Worm (Caenorhabditis elegans): Measurements from ENCODE around the gene Y48E1B.17.

Y48E1B.17 gene

ce11 chrII:13505977-13506568 is 34.8 kb downstream of the Y48E1B.17 start:
- TF ChIP-seq elt-2 (tag; optimal IDR thresholded peaks at IDR 0.05) (peak; percentile 64), nhr-77 (tag; optimal IDR thresholded peaks at IDR 0.05) (no peak), skn-1 (tag; optimal IDR thresholded peaks at IDR 0.05) (peak; percentile 18), hmg-11 (tag; optimal IDR thresholded peaks at IDR 0.05) (no peak), pqm-1 (tag; optimal IDR thresholded peaks at IDR 0.05) (peak; percentile 58), snpc-4 (tag; optimal IDR thresholded peaks at IDR 0.05) (no peak), nfya-1 (tag; optimal IDR thresholded peaks at IDR 0.05; ENCODE audit: insufficient read depth) (peak; percentile 76), ceh-9 (tag; optimal IDR thresholded peaks at IDR 0.05) (no peak), nhr-23 (tag; optimal IDR thresholded peaks at IDR 0.05) (no peak)

ce11 chrII:13505386-13505785 is 35.5 kb downstream of the Y48E1B.17 start:
- TF ChIP-seq eor-1 (tag; optimal IDR thresholded peaks at IDR 0.05): no peak
- TF ChIP-seq unc-62 (GFP tag; optimal IDR thresholded peaks at IDR 0.05): no peak
- TF ChIP-seq lsy-12 (tag; optimal IDR thresholded peaks at IDR 0.05): no peak

- TF ChIP-seq skn-1 (tag; optimal IDR thresholded peaks at IDR 0.05): no peak
- no peak for TF ChIP-seq sea-2 (GFP tag; optimal IDR thresholded peaks at IDR 0.05)
- no peak for TF ChIP-seq ztf-4 (tag; optimal IDR thresholded peaks at IDR 0.05)
- TF ChIP-seq nhr-12 (tag; optimal IDR thresholded peaks at IDR 0.05): no peak
- no peak for TF ChIP-seq lin-39 (tag; optimal IDR thresholded peaks at IDR 0.05)
- no peak for TF ChIP-seq egl-27 (tag; optimal IDR thresholded peaks at IDR 0.05)
- TF ChIP-seq ama-1 (optimal IDR thresholded peaks at IDR 0.05): no peak
- TF ChIP-seq eor-1 (tag; optimal IDR thresholded peaks at IDR 0.05): no peak
- no peak for TF ChIP-seq aly-2 (tag; optimal IDR thresholded peaks at IDR 0.05)
- TF ChIP-seq ceh-9 (tag; optimal IDR thresholded peaks at IDR 0.05): no peak
- no peak for TF ChIP-seq elt-1 (tag; optimal IDR thresholded peaks at IDR 0.05)
- TF ChIP-seq nhr-23 (tag; optimal IDR thresholded peaks at IDR 0.05): no peak
Measured at ce11 chrII:13503653-13504052, 37.2 kb downstream of the Y48E1B.17 start, which contains the start of gene F54F11.1. Gene F54F11.1 (plus strand): TSS chrII:13503953.

DNA sequence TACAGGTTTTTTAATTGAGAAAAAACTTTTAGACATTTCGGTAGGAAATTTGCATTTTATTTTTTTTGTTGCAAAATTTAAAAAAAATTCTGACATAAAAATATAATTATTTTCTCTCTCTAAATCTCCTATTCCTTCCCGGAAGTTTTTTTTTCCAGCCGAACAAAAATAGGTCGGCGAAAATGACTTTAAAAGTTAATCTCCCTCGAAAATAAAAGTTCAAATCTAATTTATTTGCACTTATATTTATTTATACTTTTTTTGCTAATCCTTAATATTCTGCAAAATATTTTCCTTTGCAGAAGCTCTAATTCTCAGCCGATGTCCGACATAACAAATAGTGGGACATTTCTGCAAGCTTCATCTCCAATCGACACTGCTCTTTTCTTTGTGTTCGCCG is 39.3 kb downstream of the Y48E1B.17 start, which contains the start of gene F45H10.5:
Gene F45H10.5 (plus strand): TSS at position 301 of the 400 bp plus-strand sequence.
- TF ChIP-seq nhr-25 (tag; optimal IDR thresholded peaks at IDR 0.05): no peak
- no peak for TF ChIP-seq nhr-23 (tag; optimal IDR thresholded peaks at IDR 0.05)
- no peak for TF ChIP-seq ceh-82 (tag; optimal IDR thresholded peaks at IDR 0.05)
- no peak for TF ChIP-seq ceh-16 (tag; optimal IDR thresholded peaks at IDR 0.05)
- no peak for TF ChIP-seq pqm-1 (tag; optimal IDR thresholded peaks at IDR 0.05)
- no peak for TF ChIP-seq ztf-4 (tag; optimal IDR thresholded peaks at IDR 0.05)
- no peak for TF ChIP-seq fkh-10 (GFP tag; optimal IDR thresholded peaks at IDR 0.05)
- TF ChIP-seq unc-39 (tag; optimal IDR thresholded peaks at IDR 0.05): no peak
- TF ChIP-seq fos-1 (tag; optimal IDR thresholded peaks at IDR 0.05): no peak
- TF ChIP-seq skn-1 (tag; optimal IDR thresholded peaks at IDR 0.05): no peak
- no peak for TF ChIP-seq lin-15B (tag; optimal IDR thresholded peaks at IDR 0.05)
- TF ChIP-seq daf-12 (tag; optimal IDR thresholded peaks at IDR 0.05): no peak
- TF ChIP-seq egl-27 (tag; optimal IDR thresholded peaks at IDR 0.05): no peak
- no peak for TF ChIP-seq mdl-1 (tag; optimal IDR thresholded peaks at IDR 0.05)

DNA sequence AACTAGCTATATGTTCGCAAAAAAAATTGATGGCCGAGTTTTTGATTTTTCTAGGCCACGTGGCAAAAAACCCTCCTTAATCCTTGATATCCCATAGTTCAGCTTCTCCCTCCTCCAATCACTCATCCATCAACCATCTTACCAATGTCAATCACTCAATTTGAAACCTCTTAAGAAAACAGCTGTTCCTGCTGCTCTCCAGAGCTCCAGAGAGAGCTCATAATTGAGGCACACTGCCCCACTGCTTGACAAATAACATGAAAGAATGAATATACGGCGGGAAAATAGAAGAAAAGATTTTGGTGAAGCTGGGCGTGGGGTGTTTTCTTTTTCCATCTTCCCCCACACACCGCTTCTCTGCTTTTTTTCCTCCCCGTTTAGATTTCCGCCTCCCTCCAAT is 40.3 kb downstream of the Y48E1B.17 start:
- TF ChIP-seq egl-5 (tag; optimal IDR thresholded peaks at IDR 0.05) (peak; percentile 22), lin-39 (tag; optimal IDR thresholded peaks at IDR 0.05) (peak; percentile 66), egl-27 (tag; optimal IDR thresholded peaks at IDR 0.05) (no peak), nhr-11 (tag; optimal IDR thresholded peaks at IDR 0.05) (no peak), tbx-2 (tag; optimal IDR thresholded peaks at IDR 0.05) (no peak)

ce11 chrII:13495718-13496117 is 45.2 kb downstream of the Y48E1B.17 start, which contains the start of gene drr-1:
Gene drr-1 (minus strand): TSS chrII:13495900.
- TF ChIP-seq zag-1 (tag; optimal IDR thresholded peaks at IDR 0.05): no peak
- TF ChIP-seq fkh-2 (tag; optimal IDR thresholded peaks at IDR 0.05): no peak
- TF ChIP-seq ceh-28 (tag; optimal IDR thresholded peaks at IDR 0.05): peak; percentile 46
- peak; percentile 35 for TF ChIP-seq pha-4 (tag; optimal IDR thresholded peaks at IDR 0.05)
- TF ChIP-seq ztf-4 (tag; optimal IDR thresholded peaks at IDR 0.05): no peak
- TF ChIP-seq snpc-4 (tag; optimal IDR thresholded peaks at IDR 0.05): no peak
- TF ChIP-seq elt-2 (tag; optimal IDR thresholded peaks at IDR 0.05): peak; percentile 72
- TF ChIP-seq ZK546.5 (tag; optimal IDR thresholded peaks at IDR 0.05): no peak

Measured in whole organism, L3 larva.